Worm (Caenorhabditis elegans) whole organism, early embryonic: ENCODE data around the gene smcr-8.

ENCODE experiments used
- F13C5.2 ChIP-seq: sonication (generic microtip); optimal IDR thresholded peaks from 2 replicates; lab custom pipeline; 2017; ENCODE audit warnings: mild to moderate bottlenecking, missing genetic modification characterization, inconsistent platforms, missing compliant biosample characterization
- aly-1 ChIP-seq: sonication (generic microtip); optimal IDR thresholded peaks from 2 replicates; lab custom pipeline; 2016; ENCODE audit warnings: missing genetic modification characterization, missing compliant biosample characterization
- ama-1 ChIP-seq: fragments of 150-350 bp; optimal IDR thresholded peaks from 2 replicates; lab custom pipeline; 2014
- ceh-13 ChIP-seq: fragments of 200-800 bp; sonication (Bioruptor generic); optimal IDR thresholded peaks from 2 replicates; lab custom pipeline; 2018; ENCODE audit warnings: mild to moderate bottlenecking, missing genetic modification characterization, missing compliant biosample characterization
- ceh-36 ChIP-seq: sonication (generic microtip); optimal IDR thresholded peaks from 2 replicates; lab custom pipeline; 2016; ENCODE audit warnings: missing genetic modification characterization, inconsistent platforms, missing compliant biosample characterization
- flt-1 ChIP-seq: fragments of 200-800 bp; sonication (Bioruptor generic); IDR thresholded peaks from 2 replicates; pipeline ENCODE4 v1.3.6; 2022; ENCODE audit warnings: missing genetic modification characterization, missing compliant biosample characterization
- hmbx-1 ChIP-seq: sonication (generic microtip); optimal IDR thresholded peaks from 2 replicates; lab custom pipeline; 2016; ENCODE audit warnings: mild to moderate bottlenecking, missing genetic modification characterization, missing compliant biosample characterization
- hmg-4 ChIP-seq: fragments of 200-800 bp; sonication (Bioruptor generic); optimal IDR thresholded peaks from 2 replicates; lab custom pipeline; 2018; ENCODE audit warnings: mild to moderate bottlenecking, missing genetic modification characterization, missing compliant biosample characterization
- hnd-1 ChIP-seq: sonication (generic microtip); optimal IDR thresholded peaks from 2 replicates; lab custom pipeline; 2016; ENCODE audit warnings: missing genetic modification characterization, missing compliant biosample characterization
- pes-1 ChIP-seq: fragments of 200-800 bp; sonication (Bioruptor generic); IDR thresholded peaks from 2 replicates; pipeline ENCODE4 v1.3.6; 2022; ENCODE audit warnings: missing genetic modification reagents, missing genetic modification characterization, missing compliant biosample characterization
- sea-1 ChIP-seq: fragments of 200-800 bp; sonication (Bioruptor generic); conservative IDR thresholded peaks from 2 replicates; pipeline ENCODE4 v1.3.6; 2022; ENCODE audit warnings: missing genetic modification characterization, missing compliant biosample characterization
- tbx-37 ChIP-seq: fragments of 200-800 bp; sonication (Bioruptor generic); conservative IDR thresholded peaks from 2 replicates; pipeline ENCODE4 v1.3.6; 2022; ENCODE audit warnings: missing genetic modification reagents, missing genetic modification characterization, missing compliant biosample characterization
- tra-4 ChIP-seq: sonication (generic microtip); optimal IDR thresholded peaks from 2 replicates; lab custom pipeline; 2017; ENCODE audit warnings: missing genetic modification characterization, missing compliant biosample characterization

DNA sequence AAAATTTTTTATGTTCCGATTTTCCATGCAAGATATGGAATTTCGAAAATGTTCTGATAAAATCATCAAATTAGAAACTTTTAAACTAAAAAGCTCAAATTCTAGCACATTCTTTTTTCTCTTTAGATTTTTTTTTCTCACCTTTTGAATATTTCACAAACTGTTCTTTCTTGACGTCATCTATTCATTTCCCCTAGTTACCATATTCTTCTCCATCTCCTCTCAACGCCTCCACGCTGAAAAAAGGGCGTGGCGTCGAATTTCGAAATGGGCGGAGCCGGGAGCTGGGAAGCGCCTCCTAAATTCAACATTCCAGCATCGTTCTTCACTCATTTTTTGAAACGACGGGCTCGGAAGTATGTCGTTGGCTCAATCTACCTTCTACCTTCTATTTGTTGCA lies 42.9 kb downstream of the smcr-8 start, which contains the start of gene nlp-43:
- no peak for TF ChIP-seq ama-1 (lab: Kevin White, UChicago)
- no peak for TF ChIP-seq hnd-1 (tag; lab: Kevin White, UChicago)
- TF ChIP-seq hmg-4: no peak
- TF ChIP-seq ceh-36: no peak
- no peak for TF ChIP-seq ceh-13 (GFP tag; lab: Kevin White, UChicago)
- TF ChIP-seq hmbx-1 (tag; lab: Kevin White, UChicago): no peak
- no peak for TF ChIP-seq flt-1 (GFP tag; lab: Robert Waterston, UW)
- TF ChIP-seq sea-1 (GFP tag; lab: Robert Waterston, UW): no peak
- TF ChIP-seq tbx-37 (GFP tag; lab: Robert Waterston, UW): no peak
- TF ChIP-seq tra-4 (tag; lab: Kevin White, UChicago): no peak
- TF ChIP-seq pes-1 (GFP tag; lab: Robert Waterston, UW): no peak
- no peak for TF ChIP-seq aly-1 (tag; lab: Kevin White, UChicago)
- TF ChIP-seq F13C5.2: no peak
